Worm (Caenorhabditis elegans) whole organism, L2 larva: ENCODE results near the gene odd-1.
A peak's percentile ranks its signal among the peaks of the same experiment; 100 is the strongest.

Source experiments
- egl-27 ChIP-seq: sonication (generic microtip); optimal IDR thresholded peaks from 3 replicates; lab custom pipeline; 2017; ENCODE audit warnings: missing biosample characterization, missing genetic modification reagents, missing genetic modification characterization
- elt-3 ChIP-seq: sonication (generic microtip); optimal IDR thresholded peaks from 2 replicates; lab custom pipeline; 2017; ENCODE audit warnings: missing biosample characterization, missing genetic modification characterization
- lin-13 ChIP-seq: fragments of 150-350 bp; optimal IDR thresholded peaks from 2 replicates; lab custom pipeline; 2014; ENCODE audit warnings: missing biosample characterization, missing genetic modification reagents, missing genetic modification characterization
- nhr-25 ChIP-seq: fragments of 150-350 bp; sonication (generic microtip); optimal IDR thresholded peaks from 3 replicates; lab custom pipeline; 2014; ENCODE audit warnings: missing biosample characterization, missing genetic modification characterization
- unc-62 ChIP-seq: fragments of 150-350 bp; optimal IDR thresholded peaks from 2 replicates; lab custom pipeline; 2014; ENCODE audit warnings: missing biosample characterization, missing genetic modification reagents, missing genetic modification characterization
- zag-1 ChIP-seq: fragments of 150-350 bp; optimal IDR thresholded peaks from 2 replicates; lab custom pipeline; 2014; ENCODE audit warnings: missing biosample characterization, missing genetic modification characterization
- ztf-4 ChIP-seq: fragments of 150-350 bp; optimal IDR thresholded peaks from 2 replicates; lab custom pipeline; 2014; ENCODE audit warnings: missing biosample characterization, missing genetic modification characterization

DNA sequence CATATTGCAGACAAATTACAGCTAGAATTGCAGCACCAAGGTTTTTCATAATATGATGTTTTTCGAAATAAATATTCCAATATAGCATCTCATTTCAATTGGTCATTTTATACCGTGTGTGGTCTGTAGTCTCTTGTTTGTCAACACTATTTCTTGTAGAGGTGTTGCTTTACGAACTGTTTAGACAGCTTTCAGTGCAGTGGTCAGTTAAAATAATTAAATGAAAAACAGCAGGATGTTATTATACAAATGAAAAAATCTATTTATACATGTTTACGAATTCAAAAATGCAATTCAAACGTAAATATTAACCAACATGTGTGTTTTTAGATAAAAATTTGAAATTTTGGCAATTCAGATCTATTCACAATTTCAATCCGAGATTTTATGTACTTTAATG is 3.7 kb downstream of the odd-1 start, which contains the start of gene B0280.7:
- TF ChIP-seq egl-27 (no peak), lin-13 (GFP tag; lab: Kevin White, UChicago) (no peak), ztf-4 (no peak), nhr-25 (tag; lab: Kevin White, UChicago) (peak; percentile 9), unc-62 (no peak), zag-1 (tag; lab: Kevin White, UChicago) (no peak), elt-3 (tag; lab: Kevin White, UChicago) (no peak)
